Fruit fly (Drosophila melanogaster) whole organism, wandering third instar larva: Measurements from ENCODE around the gene CG6055.

Source experiments
- Abd-B ChIP-seq: fragments of >200 bp; optimal IDR thresholded peaks from 2 replicates; lab custom pipeline; 2017; ENCODE audit warnings: missing biosample characterization, missing genetic modification characterization
- CG32264 ChIP-seq: fragments of 200-800 bp; sonication (Bioruptor generic); optimal IDR thresholded peaks from 2 replicates; lab custom pipeline; 2016; ENCODE audit warnings: missing biosample characterization, missing genetic modification characterization
- CG9705 ChIP-seq: fragments of 200-800 bp; sonication (Bioruptor generic); optimal IDR thresholded peaks from 2 replicates; lab custom pipeline; 2018; ENCODE audit warnings: missing biosample characterization, mild to moderate bottlenecking, missing genetic modification characterization
- CrebA ChIP-seq: fragments of 200-800 bp; sonication (Bioruptor generic); optimal IDR thresholded peaks from 2 replicates; lab custom pipeline; 2016; ENCODE audit warnings: missing biosample characterization, mild to moderate bottlenecking, missing genetic modification characterization, borderline replicate concordance
- Dfd ChIP-seq: fragments of >200 bp; optimal IDR thresholded peaks from 2 replicates; lab custom pipeline; 2017; ENCODE audit warnings: missing biosample characterization, missing genetic modification characterization
- Dif ChIP-seq: fragments of 200-275, 200-300 bp; sonication (Bioruptor generic); optimal IDR thresholded peaks from 2 replicates; lab custom pipeline; 2018; ENCODE audit warnings: missing biosample characterization, missing genetic modification characterization; ENCODE audit not compliant: partially characterized antibody
- GATAd ChIP-seq: sonication (Bioruptor generic); optimal IDR thresholded peaks from 2 replicates; lab custom pipeline; 2016; ENCODE audit warnings: missing biosample characterization, missing genetic modification characterization
- HLH106 ChIP-seq: fragments of 200-800 bp; optimal IDR thresholded peaks from 3 replicates; lab custom pipeline; 2019; ENCODE audit warnings: missing biosample characterization, mild to moderate bottlenecking, missing genetic modification characterization, moderate library complexity
- Hnf4 ChIP-seq: fragments of 200-800 bp; sonication (Bioruptor generic); optimal IDR thresholded peaks from 2 replicates; lab custom pipeline; 2016; ENCODE audit warnings: missing biosample characterization, mild to moderate bottlenecking, missing genetic modification characterization
- Hr78 ChIP-seq: fragments of >200 bp; optimal IDR thresholded peaks from 2 replicates; lab custom pipeline; 2017; ENCODE audit warnings: missing biosample characterization, missing genetic modification characterization
- Hr83 ChIP-seq: fragments of 200-300 bp; sonication (Bioruptor generic); optimal IDR thresholded peaks from 2 replicates; lab custom pipeline; 2016; ENCODE audit warnings: missing biosample characterization, mild to moderate bottlenecking, missing genetic modification characterization, moderate library complexity; ENCODE audit not compliant: poor library complexity, severe bottlenecking
- Jra ChIP-seq: sonication (Bioruptor generic); optimal IDR thresholded peaks from 2 replicates; lab custom pipeline; 2016; ENCODE audit warnings: missing biosample characterization, missing genetic modification characterization
- Mio ChIP-seq: sonication (Bioruptor generic); optimal IDR thresholded peaks from 2 replicates; lab custom pipeline; 2016; ENCODE audit warnings: missing biosample characterization, missing genetic modification characterization
- Myc ChIP-seq: fragments of >200 bp; optimal IDR thresholded peaks from 2 replicates; lab custom pipeline; 2017
- N ChIP-seq: fragments of >200 bp; optimal IDR thresholded peaks from 2 replicates; lab custom pipeline; 2018; ENCODE audit warnings: missing biosample characterization, missing external identifiers, missing genetic modification characterization
- OdsH ChIP-seq: fragments of 200-800 bp; sonication (Bioruptor generic); optimal IDR thresholded peaks from 2 replicates; lab custom pipeline; 2016; ENCODE audit warnings: missing biosample characterization, mild to moderate bottlenecking, missing genetic modification characterization
- Rel ChIP-seq, 2 experiments: fragments of 200-800 bp; sonication (Bioruptor generic) in 1 of 2; optimal IDR thresholded peaks; 2 replicates in 1 of 2; 3 replicates in 1 of 2; lab custom pipeline; 2016 to 2019; ENCODE audit warnings: mild to moderate bottlenecking in 2 of 2, missing biosample characterization in 2 of 2, missing genetic modification characterization in 2 of 2, moderate library complexity in 1 of 2
- Sp1 ChIP-seq: fragments of 200-800 bp; sonication (Bioruptor generic); optimal IDR thresholded peaks from 3 replicates; lab custom pipeline; 2019; ENCODE audit warnings: missing biosample characterization, mild to moderate bottlenecking, missing genetic modification characterization, moderate library complexity
- Vsx2 ChIP-seq: fragments of 200-300, 225-300 bp; sonication (Bioruptor generic); optimal IDR thresholded peaks from 2 replicates; lab custom pipeline; 2018; ENCODE audit warnings: missing biosample characterization, missing genetic modification characterization; ENCODE audit not compliant: partially characterized antibody
- br ChIP-seq: fragments of 200-800 bp; sonication (Bioruptor generic); optimal IDR thresholded peaks from 2 replicates; lab custom pipeline; 2016; ENCODE audit warnings: missing biosample characterization, missing genetic modification characterization
- brk ChIP-seq: fragments of 200-800 bp; sonication (Bioruptor generic); optimal IDR thresholded peaks from 2 replicates; lab custom pipeline; 2016; ENCODE audit warnings: missing biosample characterization, mild to moderate bottlenecking, missing genetic modification characterization
- dl ChIP-seq, 2 experiments: fragments of 175-275, 200-275 bp in 1 of 2; fragments of 200-275 bp in 1 of 2; sonication (Bioruptor generic); optimal IDR thresholded peaks; lab custom pipeline; 2018; ENCODE audit warnings: mild to moderate bottlenecking in 2 of 2, missing biosample characterization in 2 of 2, missing genetic modification characterization in 2 of 2, moderate library complexity in 2 of 2; ENCODE audit not compliant: partially characterized antibody in 2 of 2, insufficient read depth in 1 of 2
- dmrt93B ChIP-seq: fragments of 200-800 bp; sonication (Bioruptor generic); optimal IDR thresholded peaks from 2 replicates; lab custom pipeline; 2018; ENCODE audit warnings: missing biosample characterization, mild to moderate bottlenecking, missing genetic modification characterization
- dsf ChIP-seq: sonication (Bioruptor generic); optimal IDR thresholded peaks from 2 replicates; lab custom pipeline; 2016; ENCODE audit warnings: missing biosample characterization, missing genetic modification characterization, borderline replicate concordance
- ey ChIP-seq: fragments of 200-800 bp; sonication (Bioruptor generic); optimal IDR thresholded peaks from 2 replicates; lab custom pipeline; 2016; ENCODE audit warnings: missing biosample characterization, missing genetic modification characterization
- foxo ChIP-seq, 2 experiments: fragments of 200-800 bp; sonication (Bioruptor generic); optimal IDR thresholded peaks; 2 replicates in 1 of 2; 3 replicates in 1 of 2; lab custom pipeline; 2016 to 2017; ENCODE audit warnings: missing biosample characterization in 2 of 2, missing genetic modification characterization in 2 of 2
- fru ChIP-seq: fragments of 200-800 bp; sonication (Bioruptor generic); optimal IDR thresholded peaks from 3 replicates; lab custom pipeline; 2016; ENCODE audit warnings: missing biosample characterization, mild to moderate bottlenecking, missing genetic modification characterization
- h ChIP-seq: fragments of 200-800 bp; sonication (Bioruptor generic); optimal IDR thresholded peaks from 3 replicates; lab custom pipeline; 2016; ENCODE audit warnings: missing biosample characterization, mild to moderate bottlenecking, missing genetic modification characterization
- jim ChIP-seq: fragments of 175-275, 200-325 bp; sonication (Bioruptor generic); optimal IDR thresholded peaks from 2 replicates; lab custom pipeline; 2016; ENCODE audit warnings: missing biosample characterization, mild to moderate bottlenecking, missing genetic modification characterization
- lola ChIP-seq: fragments of >200 bp; optimal IDR thresholded peaks from 2 replicates; lab custom pipeline; 2017; ENCODE audit warnings: missing biosample characterization, missing genetic modification characterization
- pan ChIP-seq: fragments of >200 bp; optimal IDR thresholded peaks from 2 replicates; lab custom pipeline; 2017
- psq ChIP-seq: fragments of 200-800 bp; sonication (Bioruptor generic); optimal IDR thresholded peaks from 3 replicates; lab custom pipeline; 2017; ENCODE audit warnings: missing biosample characterization, mild to moderate bottlenecking, missing genetic modification characterization, moderate library complexity
- rgr ChIP-seq: fragments of 200-800 bp; sonication (Bioruptor generic); optimal IDR thresholded peaks from 3 replicates; lab custom pipeline; 2016; ENCODE audit warnings: missing biosample characterization, mild to moderate bottlenecking, missing genetic modification characterization
- sage ChIP-seq: fragments of 200-800 bp; sonication (Bioruptor generic); optimal IDR thresholded peaks from 2 replicates; lab custom pipeline; 2016; ENCODE audit warnings: missing biosample characterization, mild to moderate bottlenecking, missing genetic modification characterization
- sv ChIP-seq: fragments of 200-800 bp; sonication (Bioruptor generic); optimal IDR thresholded peaks from 3 replicates; lab custom pipeline; 2016; ENCODE audit warnings: missing biosample characterization, missing genetic modification characterization
- tai ChIP-seq: sonication (Bioruptor generic); optimal IDR thresholded peaks from 2 replicates; lab custom pipeline; 2016; ENCODE audit warnings: missing biosample characterization, missing genetic modification characterization
- usp ChIP-seq: fragments of >200 bp; optimal IDR thresholded peaks from 2 replicates; lab custom pipeline; 2017; ENCODE audit warnings: missing biosample characterization, missing genetic modification characterization
- woc ChIP-seq: sonication (Bioruptor generic); optimal IDR thresholded peaks from 2 replicates; lab custom pipeline; 2016; ENCODE audit warnings: missing biosample characterization, mild to moderate bottlenecking, missing genetic modification characterization

CG6055 gene

dm6 chr2L:7420305-7421287 lies 45.7 kb upstream of the CG6055 start:
- TF ChIP-seq dl (GFP tag; optimal IDR thresholded peaks at IDR 0.05; lab: Kevin White, UChicago; ENCODE audit: insufficient read depth in 1 of 2, partially characterized antibody in 2 of 2) (peak in 1 of 2 experiments; percentile 1), Hr83 (peak; percentile 37), sage (peak; percentile 73), Sp1 (GFP tag; lab: Kevin White, UChicago) (peak; percentile 87), Jra (GFP tag; lab: Kevin White, UChicago) (peak; percentile 45), Rel (GFP tag; optimal IDR thresholded peaks at IDR 0.05; lab: Kevin White, UChicago) (peak; percentile 24), Rel (tag; optimal IDR thresholded peaks at IDR 0.05; lab: Kevin White, UChicago) (peak; percentile 24), Mio (GFP tag; lab: Kevin White, UChicago) (no peak), Dfd (peak; percentile 28), jim (no peak), lola (GFP tag; lab: Kevin White, UChicago) (no peak), Hnf4 (peak; percentile 80), CG32264 (peak; percentile 85), CG9705 (GFP tag; lab: Kevin White, UChicago) (no peak), brk (GFP tag; lab: Kevin White, UChicago) (no peak), foxo (GFP tag; optimal IDR thresholded peaks at IDR 0.05; lab: Kevin White, UChicago) (peak in 1 of 2 experiments; percentile 89), GATAd (GFP tag; lab: Kevin White, UChicago) (no peak), fru (GFP tag; lab: Kevin White, UChicago) (peak; percentile 89), br (peak; percentile 90), ey (peak; percentile 91), HLH106 (peak; percentile 66), h (GFP tag; lab: Kevin White, UChicago) (peak; percentile 90), psq (peak; percentile 66), usp (GFP tag; lab: Kevin White, UChicago) (no peak), Hr78 (GFP tag; lab: Kevin White, UChicago) (no peak), dmrt93B (GFP tag; lab: Kevin White, UChicago) (peak; percentile 65), rgr (peak; percentile 78), woc (GFP tag; lab: Kevin White, UChicago) (peak; percentile 88), OdsH (GFP tag; lab: Kevin White, UChicago) (peak; percentile 88), Myc (lab: Kevin White, UChicago) (no peak), pan (lab: Kevin White, UChicago) (no peak), Vsx2 (no peak), CrebA (no peak), N (GFP tag; lab: Kevin White, UChicago) (no peak), tai (GFP tag; lab: Kevin White, UChicago) (peak; percentile 67), Abd-B (GFP tag; lab: Kevin White, UChicago) (no peak), Dif (GFP tag; lab: Kevin White, UChicago) (no peak), sv (GFP tag; lab: Kevin White, UChicago) (peak; percentile 49), dsf (GFP tag; lab: Kevin White, UChicago) (no peak)
